In genomic region chrV:4775140-4775539, ce11 we compare ENCODE assay signal across 5 worm cellular contexts.
TF ChIP-seq lines count a peak whose summit lies in the region.

No protein-coding gene starts in this region.

TF ChIP-seq in whole organism, L1 larva, 84 proteins besides CTCF, POLR2A, EP300 and RAD21:
- peak; percentile 24 for TF ChIP-seq lin-14 (GFP tag; optimal IDR thresholded peaks at IDR 0.05; lab: Kevin White, UChicago)
- TF ChIP-seq tlp-1 (tag; optimal IDR thresholded peaks at IDR 0.05; lab: Kevin White, UChicago), result no peak
- TF ChIP-seq nhr-11 (tag; optimal IDR thresholded peaks at IDR 0.05; lab: Kevin White, UChicago), result no peak
- TF ChIP-seq unc-30 (tag; optimal IDR thresholded peaks at IDR 0.05; lab: Kevin White, UChicago), result peak; percentile 47
- TF ChIP-seq jun-1 (tag; optimal IDR thresholded peaks at IDR 0.05; lab: Kevin White, UChicago), result no peak
- TF ChIP-seq efl-3 (GFP tag; optimal IDR thresholded peaks at IDR 0.05; lab: Kevin White, UChicago), result no peak
- TF ChIP-seq sptf-1 (tag; optimal IDR thresholded peaks at IDR 0.05; lab: Kevin White, UChicago), result no peak
TF ChIP-seq in whole organism, L1 larva: peak in this region for 2.

TF ChIP-seq in whole organism, L2 larva, 48 proteins besides CTCF, POLR2A, EP300 and RAD21:
- no peak for TF ChIP-seq crh-2 (tag; optimal IDR thresholded peaks at IDR 0.05; lab: Kevin White, UChicago)
- TF ChIP-seq sma-3 (GFP tag; optimal IDR thresholded peaks at IDR 0.05; lab: Kevin White, UChicago), result no peak
- TF ChIP-seq mab-5 (tag; optimal IDR thresholded peaks at IDR 0.05; lab: Kevin White, UChicago), result peak; percentile 78
- TF ChIP-seq Y55F3AM.14 (GFP tag; optimal IDR thresholded peaks at IDR 0.05; lab: Kevin White, UChicago), result peak; percentile 97
- peak; percentile 74 for TF ChIP-seq unc-55 (GFP tag; optimal IDR thresholded peaks at IDR 0.05; lab: Kevin White, UChicago)
- no peak for TF ChIP-seq blmp-1 (tag; optimal IDR thresholded peaks at IDR 0.05; lab: Kevin White, UChicago; ENCODE audit: insufficient read depth)
- no peak for TF ChIP-seq nhr-25 (tag; optimal IDR thresholded peaks at IDR 0.05; lab: Kevin White, UChicago)

TF ChIP-seq in whole organism, L3 larva, 47 proteins besides CTCF, POLR2A, EP300 and RAD21:
- TF ChIP-seq nfya-1 (tag; optimal IDR thresholded peaks at IDR 0.05; lab: Kevin White, UChicago; ENCODE audit: insufficient read depth) (peak; percentile 23), lin-15B (tag; optimal IDR thresholded peaks at IDR 0.05; lab: Kevin White, UChicago) (no peak), pha-4 (tag; optimal IDR thresholded peaks at IDR 0.05; lab: Kevin White, UChicago) (no peak), elt-2 (tag; optimal IDR thresholded peaks at IDR 0.05; lab: Kevin White, UChicago) (no peak), unc-62 (GFP tag; optimal IDR thresholded peaks at IDR 0.05; lab: Kevin White, UChicago) (no peak), elt-1 (tag; optimal IDR thresholded peaks at IDR 0.05; lab: Kevin White, UChicago) (no peak), fkh-10 (GFP tag; optimal IDR thresholded peaks at IDR 0.05; lab: Kevin White, UChicago) (no peak), sea-2 (GFP tag; optimal IDR thresholded peaks at IDR 0.05; lab: Kevin White, UChicago) (no peak), lin-39 (tag; optimal IDR thresholded peaks at IDR 0.05; lab: Kevin White, UChicago) (peak; percentile 38), nhr-76 (tag; optimal IDR thresholded peaks at IDR 0.05; lab: Kevin White, UChicago) (no peak), elt-3 (tag; optimal IDR thresholded peaks at IDR 0.05; lab: Kevin White, UChicago) (no peak), mml-1 (tag; optimal IDR thresholded peaks at IDR 0.05; lab: Kevin White, UChicago) (no peak)

TF ChIP-seq in whole organism, L4 larva, 104 proteins besides CTCF, POLR2A, EP300 and RAD21:
- TF ChIP-seq unc-62 (GFP tag; optimal IDR thresholded peaks at IDR 0.05 in 1 of 2; lab: Kevin White, UChicago), result peak in 1 of 2 experiments; percentile 68
- no peak for TF ChIP-seq unc-62 (tag; optimal IDR thresholded peaks at IDR 0.05; lab: Kevin White, UChicago)
- TF ChIP-seq ceh-20 (GFP tag; IDR thresholded peaks at IDR 0.05; lab: Robert Waterston, UW), result 0 out of 2 replicates have a peak, but pooled peaks have one; percentile 32
- TF ChIP-seq arid-1 (GFP tag; conservative IDR thresholded peaks at IDR 0.05; lab: Robert Waterston, UW), result no peak

TF ChIP-seq in whole organism, mixed stage, embryonic, 35 proteins besides CTCF, POLR2A, EP300 and RAD21:
- TF ChIP-seq lin-13 (tag; optimal IDR thresholded peaks at IDR 0.05; lab: Kevin White, UChicago) (no peak), unc-120 (tag; optimal IDR thresholded peaks at IDR 0.05; lab: Kevin White, UChicago; ENCODE audit: poor library complexity, severe bottlenecking) (peak; percentile 29)
